Fruit fly (Drosophila melanogaster) whole organism, embryonic: ENCODE measurements around the gene nst.

Source experiments
- CG10147 ChIP-seq: fragments of 200-800 bp; sonication (Bioruptor generic); optimal IDR thresholded peaks from 2 replicates; lab custom pipeline; 2019; ENCODE audit warnings: missing biosample characterization, mild to moderate bottlenecking, missing genetic modification characterization, moderate library complexity
- CG10366 ChIP-seq: fragments of 200-800 bp; sonication (Bioruptor generic); IDR thresholded peaks from 2 replicates; pipeline ENCODE4 v1.3.6; 2022; ENCODE audit warnings: missing biosample characterization, missing genetic modification characterization
- CG11085 ChIP-seq: fragments of 200-800 bp; sonication (Bioruptor generic); IDR thresholded peaks from 2 replicates; pipeline ENCODE4 v1.3.6; 2022; ENCODE audit warnings: missing biosample characterization, missing genetic modification characterization
- CG11695 ChIP-seq: fragments of 200-800 bp; sonication (Bioruptor generic); IDR thresholded peaks from 3 replicates; pipeline ENCODE4 v1.3.6; 2022; ENCODE audit warnings: missing biosample characterization, missing genetic modification characterization
- CG12299 ChIP-seq: fragments of 200-800 bp; sonication (Bioruptor generic); optimal IDR thresholded peaks from 2 replicates; lab custom pipeline; 2018; ENCODE audit warnings: missing biosample characterization, mild to moderate bottlenecking, missing genetic modification characterization
- CG12659 ChIP-seq: fragments of 200-800 bp; sonication (Bioruptor generic); optimal IDR thresholded peaks from 3 replicates; lab custom pipeline; 2017; ENCODE audit warnings: mild to moderate bottlenecking, missing biosample characterization, missing genetic modification reagents, missing genetic modification characterization
- CG14050 ChIP-seq: fragments of 200-800 bp; sonication (Bioruptor generic); IDR thresholded peaks from 3 replicates; pipeline ENCODE4 v1.3.6; 2022; ENCODE audit warnings: missing biosample characterization, missing genetic modification characterization
- CG15479 ChIP-seq: fragments of 200-800 bp; sonication (Bioruptor generic); optimal IDR thresholded peaks from 3 replicates; lab custom pipeline; 2019; ENCODE audit warnings: missing biosample characterization, mild to moderate bottlenecking, missing genetic modification characterization, moderate library complexity
- CG1832 ChIP-seq: fragments of 200-800 bp; sonication (Bioruptor generic); optimal IDR thresholded peaks from 2 replicates; lab custom pipeline; 2017; ENCODE audit warnings: missing biosample characterization, mild to moderate bottlenecking, missing genetic modification characterization, inconsistent platforms
- CG18476 ChIP-seq: fragments of 200-800 bp; sonication (Bioruptor generic); optimal IDR thresholded peaks from 2 replicates; lab custom pipeline; 2016; ENCODE audit warnings: missing biosample characterization, mild to moderate bottlenecking, missing genetic modification characterization
- CG18619 ChIP-seq: fragments of 200-800 bp; sonication (Bioruptor generic); optimal IDR thresholded peaks from 3 replicates; lab custom pipeline; 2017; ENCODE audit warnings: missing biosample characterization, mild to moderate bottlenecking, missing genetic modification characterization
- CG2129 ChIP-seq: fragments of 200-800 bp; sonication (Bioruptor generic); IDR thresholded peaks from 2 replicates; pipeline ENCODE4 v1.3.6; 2022; ENCODE audit warnings: missing biosample characterization, missing genetic modification characterization; ENCODE audit not compliant: partially characterized antibody
- CG2199 ChIP-seq: fragments of 200-800 bp; sonication (Bioruptor generic); IDR thresholded peaks from 3 replicates; pipeline ENCODE4 v1.3.6; 2022; ENCODE audit warnings: missing biosample characterization, missing genetic modification characterization
- CG2712 ChIP-seq: fragments of 200-800 bp; optimal IDR thresholded peaks from 3 replicates; lab custom pipeline; 2019; ENCODE audit warnings: missing biosample characterization, mild to moderate bottlenecking, missing genetic modification characterization, moderate library complexity
- CG3726 ChIP-seq: fragments of 200-800 bp; sonication (Bioruptor generic); IDR thresholded peaks from 3 replicates; pipeline ENCODE4, ENCODE4 v1.3.6; 2022; ENCODE audit warnings: missing biosample characterization, missing genetic modification characterization
- CG6689 ChIP-seq: fragments of 200-800 bp; sonication (Bioruptor generic); IDR thresholded peaks from 2 replicates; pipeline ENCODE4 v1.3.6; 2022; ENCODE audit warnings: missing biosample characterization, missing genetic modification characterization
- CG7987 ChIP-seq: fragments of 200-800 bp; sonication (Bioruptor generic); optimal IDR thresholded peaks from 2 replicates; lab custom pipeline; 2018; ENCODE audit warnings: missing biosample characterization, mild to moderate bottlenecking, missing genetic modification characterization, moderate library complexity
- CG9727 ChIP-seq: fragments of 200-800 bp; sonication (Bioruptor generic); optimal IDR thresholded peaks from 3 replicates; lab custom pipeline; 2017; ENCODE audit warnings: missing biosample characterization, mild to moderate bottlenecking, missing genetic modification characterization
- CHES-1-like ChIP-seq: fragments of 200-800 bp; sonication (Bioruptor generic); optimal IDR thresholded peaks from 2 replicates; lab custom pipeline; 2016; ENCODE audit warnings: missing biosample characterization, missing genetic modification characterization
- CTCF ChIP-seq: fragments of 200-800 bp; sonication (Bioruptor generic); optimal IDR thresholded peaks from 2 replicates; lab custom pipeline; 2017; ENCODE audit warnings: missing biosample characterization, mild to moderate bottlenecking, missing genetic modification characterization, moderate library complexity
- Gug ChIP-seq: fragments of 200-800 bp; sonication (Bioruptor generic); IDR thresholded peaks from 4 replicates; pipeline ENCODE4 v1.3.6; 2022; ENCODE audit warnings: missing biosample characterization, missing genetic modification characterization
- HLHmδ ChIP-seq: fragments of 200-800 bp; sonication (Bioruptor generic); optimal IDR thresholded peaks from 2 replicates; lab custom pipeline; 2018; ENCODE audit warnings: missing biosample characterization, mild to moderate bottlenecking, missing genetic modification characterization, moderate library complexity
- Hr51 ChIP-seq, 2 experiments: fragments of 200-800 bp; sonication (Bioruptor generic); optimal IDR thresholded peaks; 2 replicates in 1 of 2; 3 replicates in 1 of 2; lab custom pipeline; 2016 to 2018; ENCODE audit warnings: missing biosample characterization in 2 of 2, missing genetic modification characterization in 2 of 2, mild to moderate bottlenecking in 1 of 2, moderate library complexity in 1 of 2
- Hr78 ChIP-seq, 2 experiments: fragments of 200-800 bp in 1 of 2; fragments of >200 bp in 1 of 2; sonication (Bioruptor generic) in 1 of 2; optimal IDR thresholded peaks; 2 replicates each; lab custom pipeline; 2017 to 2019; ENCODE audit warnings: missing biosample characterization in 2 of 2, missing genetic modification characterization in 2 of 2, mild to moderate bottlenecking in 1 of 2, moderate library complexity in 1 of 2
- Mrtf ChIP-seq: fragments of 200-800 bp; sonication (Bioruptor generic); IDR thresholded peaks from 3 replicates; pipeline ENCODE4 v1.3.6; 2022; ENCODE audit warnings: missing biosample characterization, missing genetic modification characterization
- Nf-YB ChIP-seq: fragments of 200-800 bp; sonication (Bioruptor generic); optimal IDR thresholded peaks from 3 replicates; lab custom pipeline; 2019; ENCODE audit warnings: missing biosample characterization, mild to moderate bottlenecking, missing genetic modification characterization, moderate library complexity
- Ssrp ChIP-seq: fragments of 200-800 bp; sonication (Bioruptor generic); optimal IDR thresholded peaks from 2 replicates; lab custom pipeline; 2018; ENCODE audit warnings: missing biosample characterization, mild to moderate bottlenecking, missing genetic modification characterization, moderate library complexity
- corto ChIP-seq: fragments of 200-800 bp; sonication (Bioruptor generic); optimal IDR thresholded peaks from 2 replicates; lab custom pipeline; 2016; ENCODE audit warnings: missing biosample characterization, mild to moderate bottlenecking, missing genetic modification characterization, moderate library complexity
- crp ChIP-seq, 2 experiments: fragments of 200-800 bp; sonication (Bioruptor generic); optimal IDR thresholded peaks; 2 replicates in 1 of 2; 3 replicates in 1 of 2; lab custom pipeline; 2017; ENCODE audit warnings: missing biosample characterization in 2 of 2, missing genetic modification characterization in 2 of 2, mild to moderate bottlenecking in 1 of 2, moderate library complexity in 1 of 2
- cwo ChIP-seq: fragments of 200-800 bp; sonication (Bioruptor generic); optimal IDR thresholded peaks from 3 replicates; lab custom pipeline; 2017; ENCODE audit warnings: missing biosample characterization, missing genetic modification characterization, mild to moderate bottlenecking, moderate library complexity, missing genetic modification reagents
- dpn ChIP-seq, 2 experiments: fragments of 200-800 bp; sonication (Bioruptor generic); optimal IDR thresholded peaks; 3 replicates each; lab custom pipeline; 2016; ENCODE audit warnings: missing biosample characterization in 2 of 2, missing genetic modification characterization in 2 of 2
- fd64A ChIP-seq: fragments of 200-800 bp; sonication (Bioruptor generic); optimal IDR thresholded peaks from 3 replicates; lab custom pipeline; 2018; ENCODE audit warnings: missing biosample characterization, mild to moderate bottlenecking, missing genetic modification characterization
- gro ChIP-seq: fragments of 200-800 bp; sonication (Bioruptor generic); optimal IDR thresholded peaks from 2 replicates; lab custom pipeline; 2016; ENCODE audit warnings: missing biosample characterization, missing genetic modification characterization
- her ChIP-seq: fragments of 200-800 bp; sonication (Bioruptor generic); optimal IDR thresholded peaks from 2 replicates; lab custom pipeline; 2016; ENCODE audit warnings: missing biosample characterization, missing genetic modification characterization
- jigr1 ChIP-seq: fragments of 200-800 bp; sonication (Bioruptor generic); IDR thresholded peaks from 3 replicates; pipeline ENCODE4 v1.3.6; 2022; ENCODE audit warnings: missing biosample characterization, missing genetic modification characterization
- knrl ChIP-seq: fragments of 200-800 bp; sonication (Bioruptor generic); IDR thresholded peaks from 3 replicates; pipeline ENCODE4 v1.3.6; 2022; ENCODE audit warnings: missing biosample characterization, missing genetic modification characterization; ENCODE audit not compliant: partially characterized antibody
- pb ChIP-seq: fragments of 200-800 bp; sonication (Bioruptor generic); optimal IDR thresholded peaks from 3 replicates; lab custom pipeline; 2016; ENCODE audit warnings: missing biosample characterization, missing genetic modification characterization
- phol ChIP-seq: fragments of 200-800 bp; sonication (Bioruptor generic); optimal IDR thresholded peaks from 3 replicates; lab custom pipeline; 2018; ENCODE audit warnings: missing biosample characterization, mild to moderate bottlenecking, missing genetic modification characterization, moderate library complexity
- pita ChIP-seq: fragments of 200-800 bp; sonication (Bioruptor generic); optimal IDR thresholded peaks from 2 replicates; lab custom pipeline; 2017; ENCODE audit warnings: missing biosample characterization, mild to moderate bottlenecking, missing genetic modification characterization
- pnt ChIP-seq: fragments of 200-800 bp; sonication (Bioruptor generic); optimal IDR thresholded peaks from 3 replicates; lab custom pipeline; 2016; ENCODE audit warnings: missing biosample characterization, missing genetic modification characterization
- repo ChIP-seq: fragments of 200-800 bp; sonication (Bioruptor generic); optimal IDR thresholded peaks from 2 replicates; lab custom pipeline; 2016; ENCODE audit warnings: missing biosample characterization, missing genetic modification characterization
- rib ChIP-seq: fragments of 200-800 bp; sonication (Bioruptor generic); IDR thresholded peaks from 2 replicates; pipeline ENCODE4 v1.3.6; 2022; ENCODE audit warnings: missing biosample characterization, missing genetic modification characterization
- sc ChIP-seq, 3 experiments: fragments of >200 bp in 2 of 3; fragments of 200-800 bp in 1 of 3; sonication (Bioruptor generic) in 1 of 3; optimal IDR thresholded peaks; 2 replicates in 2 of 3; 3 replicates in 1 of 3; lab custom pipeline; 2017; ENCODE audit warnings: mild to moderate bottlenecking in 1 of 3, missing biosample characterization in 1 of 3, missing genetic modification characterization in 1 of 3, missing genetic modification reagents in 1 of 3
- ssp ChIP-seq: fragments of 200-800 bp; sonication (Bioruptor generic); IDR thresholded peaks from 2 replicates; pipeline ENCODE4 v1.3.6; 2022; ENCODE audit warnings: missing biosample characterization, missing genetic modification characterization
- tll ChIP-seq, 2 experiments: fragments of 200-800 bp in 1 of 2; fragments of >200 bp in 1 of 2; sonication (Bioruptor generic) in 1 of 2; optimal IDR thresholded peaks; 2 replicates each; lab custom pipeline; 2017 to 2019; ENCODE audit warnings: missing biosample characterization in 2 of 2, missing genetic modification characterization in 2 of 2, mild to moderate bottlenecking in 1 of 2, moderate library complexity in 1 of 2
- toy ChIP-seq: fragments of 200-800 bp; sonication (Bioruptor generic); IDR thresholded peaks from 2 replicates; pipeline ENCODE4 v1.3.6; 2022; ENCODE audit warnings: missing biosample characterization, missing genetic modification characterization
- vnd ChIP-seq: fragments of 200-800 bp; sonication (Bioruptor generic); IDR thresholded peaks from 3 replicates; pipeline ENCODE4 v1.3.6; 2022; ENCODE audit warnings: missing biosample characterization, missing genetic modification characterization; ENCODE audit not compliant: partially characterized antibody
- zen2 ChIP-seq: fragments of 200-800 bp; sonication (Bioruptor generic); IDR thresholded peaks from 3 replicates; pipeline ENCODE4 v1.3.6; 2022; ENCODE audit warnings: missing biosample characterization, missing genetic modification characterization; ENCODE audit not compliant: partially characterized antibody

nst gene

dm6 chr3L:12533392-12534070 lies 3.6 kb upstream of the nst start, which contains the start of the genes Tsf2 and CG34242 (continued):
- TF ChIP-seq tll (GFP tag; optimal IDR thresholded peaks at IDR 0.05; lab: Kevin White, UChicago) (no peak), Mrtf (GFP tag; lab: Robert Waterston, UW) (peak; percentile 87; the same call in 2 of the 3 replicates), CG2199 (GFP tag; lab: Robert Waterston, UW) (no peak), fd64A (no peak), CG2712 (peak; percentile 89), corto (no peak), CG11085 (peak; percentile 89), CG6689 (GFP tag; lab: Robert Waterston, UW) (peak; percentile 97), CHES-1-like (no peak), pb (GFP tag; lab: Kevin White, UChicago) (no peak), CG15479 (GFP tag; lab: Kevin White, UChicago) (no peak), phol (tag; lab: Kevin White, UChicago) (peak; percentile 92), CG3726 (peak; percentile 84; the same call in 2 of the 3 replicates), gro (no peak), cwo (GFP tag; lab: Kevin White, UChicago) (peak; percentile 64), her (no peak), CG18476 (no peak), pita (no peak), vnd (GFP tag; lab: Robert Waterston, UW) (no peak), Gug (peak; percentile 91), HLHmδ (GFP tag; lab: Kevin White, UChicago) (no peak), CG12659 (GFP tag; lab: Kevin White, UChicago) (peak; percentile 56), CG9727 (GFP tag; lab: Kevin White, UChicago) (no peak), Ssrp (tag; lab: Kevin White, UChicago) (peak; percentile 21), Nf-YB (no peak), Hr78 (GFP tag; optimal IDR thresholded peaks at IDR 0.05; lab: Kevin White, UChicago) (no peak), CG10366 (no peak; the same call in 1 of the 2 replicates), Hr51 (GFP tag; optimal IDR thresholded peaks at IDR 0.05; lab: Kevin White, UChicago) (no peak), dpn (GFP tag; optimal IDR thresholded peaks at IDR 0.05; lab: Kevin White, UChicago) (peak in 1 of 2 experiments; percentile 6), zen2 (GFP tag; lab: Robert Waterston, UW) (no peak), toy (GFP tag; lab: Robert Waterston, UW) (peak; percentile 88), sc (optimal IDR thresholded peaks at IDR 0.05; lab: Kevin White, UChicago) (no peak), sc (GFP tag; optimal IDR thresholded peaks at IDR 0.05; lab: Kevin White, UChicago) (no peak), ssp (GFP tag; lab: Robert Waterston, UW) (peak; percentile 88), CTCF (GFP tag; lab: Kevin White, UChicago) (peak; percentile 10), rib (peak; percentile 72), CG1832 (GFP tag; lab: Kevin White, UChicago) (no peak), knrl (GFP tag; lab: Robert Waterston, UW) (no peak), CG14050 (GFP tag; lab: Robert Waterston, UW) (no peak), repo (no peak), crp (GFP tag; optimal IDR thresholded peaks at IDR 0.05; lab: Kevin White, UChicago) (peak in 1 of 2 experiments; percentile 70), CG18619 (GFP tag; lab: Kevin White, UChicago) (no peak), CG12299 (tag; lab: Kevin White, UChicago) (peak; percentile 16), pnt (GFP tag; lab: Kevin White, UChicago) (no peak), CG11695 (GFP tag; lab: Robert Waterston, UW) (peak; percentile 89), CG7987 (peak; percentile 59), jigr1 (GFP tag; lab: Robert Waterston, UW) (peak; percentile 59; the same call in 2 of the 3 replicates), CG2129 (no peak), CG10147 (GFP tag; lab: Kevin White, UChicago) (peak; percentile 76)
